Fruit fly (Drosophila melanogaster) whole organism, pupa: ENCODE results near the gene CG6231.

Experiments
- CG12605 ChIP-seq: fragments of 200-800 bp; sonication (Bioruptor generic); IDR thresholded peaks from 2 replicates; pipeline ENCODE4 v1.3.6; 2022; ENCODE audit warnings: missing biosample characterization, missing genetic modification characterization
- CG13204 ChIP-seq: fragments of 200-800 bp; sonication (Bioruptor generic); optimal IDR thresholded peaks from 2 replicates; lab custom pipeline; 2018; ENCODE audit warnings: missing biosample characterization, mild to moderate bottlenecking, missing genetic modification characterization, moderate library complexity
- CG14655 ChIP-seq: fragments of 200-800 bp; sonication (Bioruptor generic); optimal IDR thresholded peaks from 3 replicates; lab custom pipeline; 2017; ENCODE audit warnings: mild to moderate bottlenecking, missing biosample characterization, missing genetic modification reagents, missing genetic modification characterization
- CG15710 ChIP-seq: fragments of 200-800 bp; sonication (Bioruptor generic); optimal IDR thresholded peaks from 2 replicates; lab custom pipeline; 2018; ENCODE audit warnings: missing biosample characterization, mild to moderate bottlenecking, missing genetic modification characterization, moderate library complexity
- CG17806 ChIP-seq: fragments of 200-800 bp; sonication (Bioruptor generic); optimal IDR thresholded peaks from 2 replicates; lab custom pipeline; 2018; ENCODE audit warnings: missing biosample characterization, mild to moderate bottlenecking, missing genetic modification characterization, moderate library complexity
- CG32121 ChIP-seq: fragments of 200-800 bp; sonication (Bioruptor generic); IDR thresholded peaks from 2 replicates; pipeline ENCODE4 v1.3.6; 2022; ENCODE audit warnings: missing biosample characterization, missing genetic modification characterization
- CG34367 ChIP-seq: fragments of 200-800 bp; sonication (Bioruptor generic); optimal IDR thresholded peaks from 2 replicates; lab custom pipeline; 2018; ENCODE audit warnings: missing biosample characterization, mild to moderate bottlenecking, missing genetic modification characterization
- CG4496 ChIP-seq: fragments of 200-800 bp; sonication (Bioruptor generic); IDR thresholded peaks from 3 replicates; pipeline ENCODE4 v1.3.6; 2022; ENCODE audit warnings: missing biosample characterization, missing genetic modification characterization
- CG8159 ChIP-seq: fragments of 200-800 bp; sonication (Bioruptor generic); optimal IDR thresholded peaks from 3 replicates; lab custom pipeline; 2018; ENCODE audit warnings: missing biosample characterization, mild to moderate bottlenecking, missing genetic modification characterization, moderate library complexity
- CG8301 ChIP-seq: fragments of 200-800 bp; sonication (Bioruptor generic); optimal IDR thresholded peaks from 2 replicates; lab custom pipeline; 2018; ENCODE audit warnings: missing biosample characterization, mild to moderate bottlenecking, missing genetic modification characterization
- CG9948 ChIP-seq: fragments of 200-800 bp; sonication (Bioruptor generic); optimal IDR thresholded peaks from 2 replicates; lab custom pipeline; 2018; ENCODE audit warnings: missing biosample characterization, mild to moderate bottlenecking, missing genetic modification characterization, moderate library complexity
- D1 ChIP-seq: fragments of 200-800 bp; sonication (Bioruptor generic); optimal IDR thresholded peaks from 2 replicates; lab custom pipeline; 2018; ENCODE audit warnings: missing biosample characterization, mild to moderate bottlenecking, missing genetic modification characterization, moderate library complexity
- EcR ChIP-seq: fragments of 200-800 bp; sonication (Bioruptor generic); optimal IDR thresholded peaks from 3 replicates; lab custom pipeline; 2019; ENCODE audit warnings: missing biosample characterization, missing genetic modification characterization, mild to moderate bottlenecking, moderate library complexity, missing genetic modification reagents
- Ets98B ChIP-seq: fragments of 200-800 bp; sonication (Bioruptor generic); IDR thresholded peaks from 2 replicates; pipeline ENCODE4 v1.3.6; 2022; ENCODE audit warnings: missing biosample characterization, missing genetic modification characterization
- Pif1A ChIP-seq: fragments of 200-800 bp; sonication (Bioruptor generic); optimal IDR thresholded peaks from 3 replicates; lab custom pipeline; 2016; ENCODE audit warnings: missing biosample characterization, missing genetic modification characterization
- Pif1B ChIP-seq: fragments of 200-800 bp; sonication (Bioruptor generic); optimal IDR thresholded peaks from 3 replicates; lab custom pipeline; 2016; ENCODE audit warnings: missing biosample characterization, missing genetic modification characterization
- Snoo ChIP-seq: fragments of 200-800 bp; sonication (Bioruptor generic); optimal IDR thresholded peaks from 3 replicates; lab custom pipeline; 2017; ENCODE audit warnings: missing biosample characterization, mild to moderate bottlenecking, missing genetic modification characterization, inconsistent platforms
- fd96Ca ChIP-seq: fragments of 200-800 bp; sonication (Bioruptor generic); IDR thresholded peaks from 3 replicates; pipeline ENCODE4 v1.3.6; 2022; ENCODE audit warnings: missing biosample characterization, missing genetic modification characterization
- gl ChIP-seq: fragments of 200-800 bp; sonication (Bioruptor generic); optimal IDR thresholded peaks from 2 replicates; lab custom pipeline; 2018; ENCODE audit warnings: missing biosample characterization, mild to moderate bottlenecking, missing genetic modification characterization
- rn ChIP-seq: fragments of 200-800 bp; sonication (Bioruptor generic); IDR thresholded peaks from 2 replicates; pipeline ENCODE4 v1.3.6; 2022; ENCODE audit warnings: missing biosample characterization, missing genetic modification characterization

CG6231 gene

dm6 chr3R:19664713-19665112 lies 32.2 kb upstream of the CG6231 start, which contains the start of gene CG7432:
TSS of gene CG7432 (plus strand) at chr3R:19665007.
- no peak for TF ChIP-seq CG13204
- TF ChIP-seq gl (tag; lab: Kevin White, UChicago): no peak
- no peak for TF ChIP-seq CG12605
- no peak for TF ChIP-seq CG32121
- TF ChIP-seq CG8301 (tag; lab: Kevin White, UChicago): no peak
- TF ChIP-seq CG14655 (GFP tag; lab: Kevin White, UChicago): no peak
- TF ChIP-seq CG9948 (tag; lab: Kevin White, UChicago): no peak
- no peak for TF ChIP-seq CG34367 (tag; lab: Kevin White, UChicago)
- TF ChIP-seq CG4496 (GFP tag; lab: Robert Waterston, UW): no peak
- no peak for TF ChIP-seq Snoo (tag; lab: Kevin White, UChicago)
- TF ChIP-seq fd96Ca: no peak
- TF ChIP-seq Pif1B: no peak
- TF ChIP-seq CG15710 (tag; lab: Kevin White, UChicago): no peak
- TF ChIP-seq CG17806: no peak
- no peak for TF ChIP-seq Pif1A (GFP tag; lab: Kevin White, UChicago)

DNA sequence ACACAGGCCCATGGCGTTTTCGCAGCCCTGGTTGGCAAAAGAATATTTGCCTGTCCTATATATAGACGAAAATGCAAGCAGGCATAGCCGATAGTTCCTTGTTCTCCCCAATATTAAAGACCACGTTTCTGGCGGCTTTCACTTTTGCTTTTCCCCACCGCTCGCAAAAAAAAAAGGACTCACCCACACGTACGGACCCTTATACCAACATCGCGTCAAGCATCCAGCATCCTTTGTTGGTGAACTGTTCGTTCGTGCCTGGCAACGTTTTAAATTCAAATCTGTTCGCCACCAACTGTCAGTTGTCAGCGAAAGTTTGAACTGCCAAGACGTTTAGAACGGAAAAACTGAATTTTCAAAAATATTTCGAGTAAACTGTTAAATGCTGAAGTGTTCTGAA lies 26.9 kb upstream of the CG6231 start, which contains the start of gene ort:
TSS of gene ort (plus strand) at position 301 of the 400 bp plus-strand sequence.
- TF ChIP-seq rn (GFP tag; lab: Robert Waterston, UW) (no peak), CG9948 (tag; lab: Kevin White, UChicago) (no peak), CG34367 (tag; lab: Kevin White, UChicago) (no peak)

DNA sequence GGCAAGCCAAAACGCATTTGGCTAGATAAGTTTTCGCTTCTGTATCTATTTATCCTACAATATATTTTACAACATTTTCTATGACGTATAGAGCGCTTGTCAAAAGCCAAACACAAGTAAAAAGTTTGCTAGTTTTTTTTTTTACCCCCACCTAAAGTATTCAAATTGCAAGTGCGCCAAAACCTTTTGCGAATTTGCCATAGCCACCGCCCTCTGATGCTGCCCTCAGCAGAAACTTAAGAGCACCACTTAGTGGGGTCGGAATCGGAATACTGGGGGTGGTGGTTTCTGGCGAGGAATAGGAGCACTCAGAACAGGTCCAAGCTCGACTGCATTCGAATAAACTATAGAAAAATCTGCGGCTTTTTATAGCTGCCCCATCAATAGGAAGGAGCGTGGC lies 25.2 kb upstream of the CG6231 start, which contains the start of gene CG6184:
TSS of gene CG6184 (minus strand) at position 101 of the 400 bp plus-strand sequence.
- TF ChIP-seq CG13204: no peak
- no peak for TF ChIP-seq Ets98B (GFP tag; lab: Robert Waterston, UW)
- no peak for TF ChIP-seq CG8159 (tag; lab: Kevin White, UChicago)
- no peak for TF ChIP-seq Snoo (tag; lab: Kevin White, UChicago)
- TF ChIP-seq gl (tag; lab: Kevin White, UChicago): no peak
- no peak for TF ChIP-seq fd96Ca
- TF ChIP-seq CG4496 (GFP tag; lab: Robert Waterston, UW): no peak
- no peak for TF ChIP-seq CG34367 (tag; lab: Kevin White, UChicago)
- TF ChIP-seq CG17806: no peak
- TF ChIP-seq CG9948 (tag; lab: Kevin White, UChicago): no peak
- no peak for TF ChIP-seq CG15710 (tag; lab: Kevin White, UChicago)
- TF ChIP-seq Pif1A (GFP tag; lab: Kevin White, UChicago): no peak
- no peak for TF ChIP-seq EcR (GFP tag; lab: Kevin White, UChicago)
- TF ChIP-seq, all 21 proteins: peak for 0

DNA sequence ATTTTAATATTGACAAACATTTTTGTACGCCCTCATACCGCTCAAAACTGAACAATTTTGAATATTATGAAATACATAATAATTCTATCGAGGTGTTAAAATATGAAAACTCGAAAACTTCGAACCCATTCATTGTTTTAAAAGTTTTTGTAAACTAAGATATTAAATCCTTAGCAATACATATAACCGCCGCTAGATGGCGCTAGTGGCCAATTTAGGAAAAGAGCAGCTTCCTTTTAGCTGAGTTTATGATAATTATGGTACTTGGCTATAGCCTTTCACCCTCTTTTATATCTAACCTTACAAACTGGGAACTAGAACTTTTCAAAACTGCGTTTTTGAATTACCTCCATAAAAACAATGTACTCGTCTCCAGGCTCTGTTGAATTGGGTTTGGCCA lies 24.7 kb upstream of the CG6231 start:
- TF ChIP-seq CG34367 (tag; lab: Kevin White, UChicago) (no peak), fd96Ca (no peak)

dm6 chr3R:19656455-19656854 lies 23.9 kb upstream of the CG6231 start:
- TF ChIP-seq EcR (GFP tag; lab: Kevin White, UChicago): peak; percentile 82
- no peak for TF ChIP-seq Snoo (tag; lab: Kevin White, UChicago)
- TF ChIP-seq CG12605: peak; percentile 89

- TF ChIP-seq D1 (no peak), CG32121 (no peak)
Observed at dm6 chr3R:19650718-19651117, 18.2 kb upstream of the CG6231 start, which contains the start of gene CG31219. TSS of gene CG31219 (plus strand) at chr3R:19651018.

DNA sequence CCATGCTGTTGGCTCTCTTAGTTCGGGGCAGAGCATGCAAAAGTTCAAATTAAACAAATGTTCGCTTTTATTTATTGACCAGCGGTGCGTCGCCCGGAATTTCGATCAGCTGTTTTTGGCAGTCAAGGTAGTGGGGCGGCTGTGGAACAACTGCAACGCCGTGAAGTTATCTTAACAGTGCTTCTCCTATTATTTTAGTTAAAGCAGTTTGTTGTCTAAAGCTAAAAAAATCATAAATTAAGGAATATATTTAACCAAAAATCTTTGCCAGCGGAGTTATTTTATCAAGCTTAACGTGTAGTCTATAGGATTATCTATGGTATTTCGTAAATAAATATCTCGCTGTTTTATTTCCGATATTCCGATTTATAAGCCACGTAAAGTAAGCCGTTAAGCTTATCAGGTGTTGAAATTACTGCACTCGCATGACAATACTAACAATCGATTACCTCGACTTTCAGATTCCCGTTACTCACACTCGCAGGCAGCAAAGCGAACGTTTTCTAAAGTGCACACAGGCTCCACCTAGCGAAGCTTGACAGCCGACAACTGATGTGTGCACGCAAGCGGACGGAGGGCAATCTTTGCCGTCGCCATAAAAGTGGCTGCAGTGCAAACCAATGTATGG lies 15.9 kb upstream of the CG6231 start, which contains the start of the genes CG6195 and CG31220:
TSS of gene CG6195 (minus strand) at position 122 of the 628 bp plus-strand sequence.
TSS of gene CG31220 (plus strand) at position 199 of the 628 bp plus-strand sequence.
- TF ChIP-seq CG4496 (GFP tag; lab: Robert Waterston, UW) (peak; percentile 31; the same call in 1 of the 3 replicates), CG8159 (tag; lab: Kevin White, UChicago) (no peak)

dm6 chr3R:19644901-19645204 lies 12.3 kb upstream of the CG6231 start, which contains the start of gene Nup58:
TSS of gene Nup58 (plus strand) at chr3R:19645026.
- no peak for TF ChIP-seq D1
- no peak for TF ChIP-seq CG8159 (tag; lab: Kevin White, UChicago)
- TF ChIP-seq rn (GFP tag; lab: Robert Waterston, UW): no peak
- TF ChIP-seq Pif1B: no peak
- no peak for TF ChIP-seq fd96Ca
- no peak for TF ChIP-seq CG12605
- TF ChIP-seq CG15710 (tag; lab: Kevin White, UChicago): no peak
- no peak for TF ChIP-seq Ets98B (GFP tag; lab: Robert Waterston, UW)
- no peak for TF ChIP-seq EcR (GFP tag; lab: Kevin White, UChicago)
- TF ChIP-seq CG17806: no peak
- no peak for TF ChIP-seq gl (tag; lab: Kevin White, UChicago)
